Worm (Caenorhabditis elegans): ENCODE data around the gene T21E8.4.

Gene T21E8.4

DNA sequence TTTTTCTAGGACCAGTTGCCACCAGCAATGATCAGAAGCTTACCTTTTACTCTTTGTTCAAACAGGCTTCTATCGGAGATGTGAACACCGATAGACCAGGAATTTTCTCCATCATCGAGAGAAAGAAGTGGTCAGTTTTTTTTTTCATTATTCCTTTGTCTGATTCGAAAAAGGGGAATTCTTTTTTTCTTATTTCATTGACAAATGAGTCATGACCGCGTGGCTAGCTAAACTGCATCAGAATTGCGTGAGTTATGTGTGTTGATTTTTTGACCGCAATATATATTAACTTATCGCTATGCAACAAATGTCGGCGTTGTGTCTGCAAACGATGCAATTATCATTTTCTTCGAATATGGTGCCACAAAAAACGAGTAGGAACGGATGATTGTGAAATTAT, 22.8 kb downstream of the T21E8.4 start:
- TF ChIP-seq dao-5 (tag; optimal IDR thresholded peaks at IDR 0.05) (no peak), W03F9.2 (tag; optimal IDR thresholded peaks at IDR 0.05) (no peak), him-1 (tag; optimal IDR thresholded peaks at IDR 0.05) (no peak)

DNA sequence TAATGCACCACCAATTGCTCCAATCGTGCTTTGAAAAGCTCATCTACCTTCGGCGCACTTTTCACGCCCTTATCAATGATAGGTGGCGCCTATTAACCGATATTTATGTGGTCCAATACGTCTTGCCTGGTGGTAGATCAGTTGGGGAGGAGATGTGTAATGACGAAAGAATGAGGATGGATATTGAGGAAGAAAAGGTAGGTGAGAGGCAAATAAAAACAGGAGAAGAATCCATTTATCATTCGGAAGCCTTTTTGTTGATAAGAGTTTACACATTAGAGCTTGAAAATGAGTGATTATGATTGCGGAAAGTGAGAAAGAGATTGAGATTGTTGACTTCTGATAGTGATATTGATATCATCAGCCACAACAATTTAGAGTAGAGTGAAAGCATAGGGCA, 26.8 kb downstream of the T21E8.4 start:
- TF ChIP-seq dao-5 (tag; optimal IDR thresholded peaks at IDR 0.05) (no peak), him-1 (tag; optimal IDR thresholded peaks at IDR 0.05) (no peak), W03F9.2 (tag; optimal IDR thresholded peaks at IDR 0.05) (no peak)

DNA sequence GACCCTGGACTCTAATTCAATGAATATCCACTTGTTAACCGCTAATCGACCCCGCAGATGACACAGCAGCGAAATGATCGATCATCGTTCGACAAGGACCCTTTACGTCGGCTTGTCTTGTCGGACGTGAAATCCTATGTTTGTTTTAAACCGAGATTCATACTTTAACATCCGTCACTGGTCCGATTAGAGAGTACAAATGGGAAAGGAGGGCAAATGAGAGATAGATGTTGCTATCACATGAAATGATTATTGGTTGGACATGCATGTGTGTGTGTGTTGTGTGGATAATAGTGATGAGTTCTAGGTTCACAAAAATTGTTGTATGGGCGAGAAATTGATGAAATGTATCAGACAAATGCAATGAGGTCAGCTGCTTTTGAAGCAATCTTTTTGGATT, 29.1 kb downstream of the T21E8.4 start:
- TF ChIP-seq him-1 (tag; optimal IDR thresholded peaks at IDR 0.05) (no peak), W03F9.2 (tag; optimal IDR thresholded peaks at IDR 0.05) (no peak), dao-5 (tag; optimal IDR thresholded peaks at IDR 0.05) (no peak)

DNA sequence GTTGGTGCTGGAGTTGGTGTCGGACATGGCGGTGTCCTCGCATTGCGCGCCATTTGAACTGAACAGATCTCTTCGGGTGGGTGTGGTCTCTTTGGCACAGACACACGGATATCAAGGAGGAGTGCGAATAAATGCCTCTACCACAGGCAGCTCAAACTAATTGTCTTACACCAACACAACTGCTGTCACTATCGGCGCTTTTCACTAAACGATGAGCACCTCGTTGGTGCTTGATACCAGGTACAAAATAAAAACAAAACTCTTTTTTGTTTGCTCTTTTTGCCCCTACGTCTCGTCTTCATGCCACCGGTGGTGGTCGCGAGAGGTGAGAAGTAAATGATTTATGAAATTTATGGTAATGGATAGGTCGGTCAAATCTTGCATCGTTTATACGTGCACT, 30.1 kb downstream of the T21E8.4 start, which contains the start of gene F47B10.8:
Gene F47B10.8, minus strand, starts transcription at position 101 of the 400 bp plus-strand sequence.
- no peak for TF ChIP-seq W03F9.2 (tag; optimal IDR thresholded peaks at IDR 0.05)
- no peak for TF ChIP-seq dao-5 (tag; optimal IDR thresholded peaks at IDR 0.05)
- no peak for TF ChIP-seq him-1 (tag; optimal IDR thresholded peaks at IDR 0.05)

- no peak for TF ChIP-seq him-1 (tag; optimal IDR thresholded peaks at IDR 0.05)
- TF ChIP-seq W03F9.2 (tag; optimal IDR thresholded peaks at IDR 0.05) = no peak
- no peak for TF ChIP-seq dao-5 (tag; optimal IDR thresholded peaks at IDR 0.05)
Observed at ce11 chrX:10913981-10914380, 33.4 kb downstream of the T21E8.4 start, which contains the start of gene F47B10.9. F47B10.9 (minus strand) TSS chrX:10914081.

ce11 chrX:10914421-10915277, 34.0 kb downstream of the T21E8.4 start:
- no peak for TF ChIP-seq W03F9.2 (tag; optimal IDR thresholded peaks at IDR 0.05)

ce11 chrX:10916194-10916593, 35.6 kb downstream of the T21E8.4 start:
- TF ChIP-seq dao-5 (tag; optimal IDR thresholded peaks at IDR 0.05) (no peak), W03F9.2 (tag; optimal IDR thresholded peaks at IDR 0.05) (no peak), him-1 (tag; optimal IDR thresholded peaks at IDR 0.05) (no peak)

ce11 chrX:10919613-10920012, 39.0 kb downstream of the T21E8.4 start, which contains the start of gene nstp-9:
nstp-9 (minus strand) TSS chrX:10919713.
- TF ChIP-seq dao-5 (tag; optimal IDR thresholded peaks at IDR 0.05) (no peak), him-1 (tag; optimal IDR thresholded peaks at IDR 0.05) (no peak), W03F9.2 (tag; optimal IDR thresholded peaks at IDR 0.05) (no peak)

- TF ChIP-seq W03F9.2 (tag; optimal IDR thresholded peaks at IDR 0.05) = no peak
- no peak for TF ChIP-seq dao-5 (tag; optimal IDR thresholded peaks at IDR 0.05)
- TF ChIP-seq him-1 (tag; optimal IDR thresholded peaks at IDR 0.05) = no peak
Observed at ce11 chrX:10924031-10924430, 43.4 kb downstream of the T21E8.4 start.

DNA sequence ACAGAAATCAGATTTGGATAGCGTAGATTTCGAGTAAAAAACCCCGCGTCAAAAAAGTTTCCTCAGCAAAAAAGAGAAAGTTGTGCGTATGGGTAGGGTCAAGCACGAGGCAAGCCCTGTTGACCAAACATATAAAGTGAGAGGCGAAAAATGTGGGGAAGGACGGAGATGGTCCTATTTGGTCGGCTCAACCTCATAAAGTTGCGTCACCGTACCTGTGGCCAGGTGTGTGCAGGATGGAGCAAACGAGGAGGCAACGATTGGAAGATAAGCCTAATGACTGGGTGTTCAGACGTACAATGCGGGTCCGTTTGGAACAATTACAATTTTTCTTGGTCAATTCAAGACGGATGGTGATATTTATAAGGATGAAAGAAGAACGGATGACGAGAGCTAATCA, 46.5 kb downstream of the T21E8.4 start:
- TF ChIP-seq dao-5 (tag; optimal IDR thresholded peaks at IDR 0.05) (no peak), him-1 (tag; optimal IDR thresholded peaks at IDR 0.05) (no peak), W03F9.2 (tag; optimal IDR thresholded peaks at IDR 0.05) (no peak)

DNA sequence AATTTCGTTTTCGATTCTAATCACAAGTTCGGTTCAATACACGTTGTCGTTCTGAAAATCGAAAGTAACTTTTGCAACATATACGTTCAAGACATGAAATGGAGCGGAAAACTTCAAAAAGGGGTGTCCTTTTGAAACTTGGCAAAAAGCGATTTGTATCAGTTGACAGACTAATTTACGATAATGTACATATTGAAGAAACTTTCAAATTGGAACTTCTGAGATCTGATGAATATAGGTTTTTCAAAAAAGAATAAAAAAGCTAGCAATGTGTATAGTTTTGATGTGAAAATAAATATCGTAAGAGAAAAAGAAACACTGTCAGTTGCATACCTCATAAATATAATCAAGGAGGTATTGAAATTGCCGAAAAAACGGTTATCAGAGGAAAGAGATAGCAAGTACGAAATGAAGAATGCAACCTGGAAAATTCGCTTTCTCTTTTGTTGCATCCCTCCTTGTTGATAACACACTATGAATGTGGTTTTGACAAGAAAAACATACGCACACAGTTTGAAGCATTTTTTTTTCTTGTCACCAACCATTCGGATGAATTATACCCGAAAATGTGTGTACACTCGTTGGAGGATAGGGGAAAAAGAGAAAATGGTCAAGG, 48.4 kb downstream of the T21E8.4 start, which contains the start of gene dgn-1:
Gene dgn-1, minus strand, starts transcription at position 51 of the 616 bp plus-strand sequence.
- no peak for TF ChIP-seq him-1 (tag; optimal IDR thresholded peaks at IDR 0.05)
- TF ChIP-seq W03F9.2 (tag; optimal IDR thresholded peaks at IDR 0.05) = no peak
- TF ChIP-seq dao-5 (tag; optimal IDR thresholded peaks at IDR 0.05) = no peak
